Fruit fly (Drosophila melanogaster) Kc167 (cell line): ENCODE measurements around the gene CG15025.

Experiments
- h ChIP-seq: fragments of >200 bp; optimal IDR thresholded peaks from 3 replicates; lab custom pipeline; 2018; ENCODE audit warnings: missing external identifiers
- psq ChIP-seq: fragments of >200 bp; optimal IDR thresholded peaks from 2 replicates; lab custom pipeline; 2017; ENCODE audit warnings: missing external identifiers

DNA sequence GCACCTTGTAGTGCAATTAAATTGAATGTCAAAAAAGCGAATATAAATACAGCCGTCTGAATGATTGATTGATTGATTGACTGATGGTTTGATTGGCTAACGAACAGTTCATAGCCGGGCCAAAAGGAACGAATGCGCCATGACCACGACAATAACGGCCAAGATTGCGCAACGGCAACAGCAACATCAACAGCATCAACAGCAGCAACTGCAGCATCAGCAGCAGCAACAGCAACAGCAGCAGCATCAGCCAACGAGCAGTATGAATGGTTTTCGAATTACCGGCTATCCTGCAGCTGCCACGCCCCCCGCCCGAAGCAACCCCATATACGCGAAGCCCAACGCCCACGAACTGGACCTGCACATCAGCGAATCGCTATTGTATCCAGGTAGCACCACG, 33.6 kb upstream of the CG15025 start:
- TF ChIP-seq h (lab: Kevin White, UChicago) (no peak), psq (lab: Kevin White, UChicago) (no peak)
